Fruit fly (Drosophila melanogaster) whole organism, prepupa: ENCODE results near the gene CG2217.

Experiments
- CG10631 ChIP-seq: fragments of 200-800 bp; sonication (Bioruptor generic); optimal IDR thresholded peaks from 2 replicates; lab custom pipeline; 2016; ENCODE audit warnings: missing biosample characterization, missing genetic modification characterization
- CG15336 ChIP-seq: fragments of 200-800 bp; sonication (Bioruptor generic); IDR thresholded peaks from 2 replicates; pipeline ENCODE4 v1.3.6; 2022; ENCODE audit warnings: missing biosample characterization, missing genetic modification characterization
- CG3919 ChIP-seq: fragments of 200-800 bp; sonication (Bioruptor generic); optimal IDR thresholded peaks from 3 replicates; lab custom pipeline; 2016; ENCODE audit warnings: missing biosample characterization, missing genetic modification characterization
- CG6792 ChIP-seq: fragments of 200-800 bp; sonication (Bioruptor generic); optimal IDR thresholded peaks from 3 replicates; lab custom pipeline; 2016; ENCODE audit warnings: missing biosample characterization, missing genetic modification characterization
- CG6854 ChIP-seq: fragments of 200-800 bp; sonication (Bioruptor generic); optimal IDR thresholded peaks from 2 replicates; lab custom pipeline; 2017; ENCODE audit warnings: missing biosample characterization, mild to moderate bottlenecking, missing genetic modification characterization
- CG9139 ChIP-seq: fragments of 200-800 bp; sonication (Bioruptor generic); optimal IDR thresholded peaks from 3 replicates; lab custom pipeline; 2017; ENCODE audit warnings: missing biosample characterization, mild to moderate bottlenecking, missing genetic modification characterization
- Eip78C ChIP-seq: fragments of 200-800 bp; sonication (Bioruptor generic); peaks from one replicate; lab custom pipeline; 2016; ENCODE audit warnings: missing biosample characterization, missing genetic modification characterization
- Hr39 ChIP-seq: fragments of 200-800 bp; sonication (Bioruptor generic); optimal IDR thresholded peaks from 2 replicates; lab custom pipeline; 2016; ENCODE audit warnings: missing biosample characterization, missing genetic modification characterization
- Met ChIP-seq: fragments of 200-800 bp; sonication (Bioruptor generic); optimal IDR thresholded peaks from 3 replicates; lab custom pipeline; 2016; ENCODE audit warnings: missing biosample characterization, missing genetic modification characterization
- OdsH ChIP-seq: fragments of 200-800 bp; sonication (Bioruptor generic); optimal IDR thresholded peaks from 3 replicates; lab custom pipeline; 2016; ENCODE audit warnings: missing biosample characterization, missing genetic modification characterization
- esn ChIP-seq: fragments of 200-800 bp; sonication (Bioruptor generic); optimal IDR thresholded peaks from 2 replicates; lab custom pipeline; 2016; ENCODE audit warnings: missing biosample characterization, mild to moderate bottlenecking, missing genetic modification characterization, moderate library complexity
- lz ChIP-seq: fragments of 200-800 bp; sonication (Bioruptor generic); optimal IDR thresholded peaks from 3 replicates; lab custom pipeline; 2016; ENCODE audit warnings: missing biosample characterization, missing genetic modification characterization
- svp ChIP-seq: fragments of 200-800 bp; sonication (Bioruptor generic); peaks from one replicate; lab custom pipeline; 2016; ENCODE audit warnings: missing biosample characterization, missing genetic modification characterization
- topi ChIP-seq: fragments of 200-800 bp; sonication (Bioruptor generic); optimal IDR thresholded peaks from 3 replicates; lab custom pipeline; 2016; ENCODE audit warnings: missing biosample characterization, missing genetic modification characterization

dm6 chr3R:30388215-30388871 lies 34.4 kb downstream of the CG2217 start:
- peak; percentile 93 for TF ChIP-seq CG6854
- TF ChIP-seq CG10631: peak; percentile 97
- peak; percentile 96 for TF ChIP-seq Met (GFP tag; lab: Kevin White, UChicago)
- TF ChIP-seq Eip78C (GFP tag; lab: Kevin White, UChicago): peak; percentile 99
- TF ChIP-seq Hr39 (GFP tag; lab: Kevin White, UChicago): peak; percentile 98
- TF ChIP-seq svp: peak; percentile 99
- TF ChIP-seq CG6792 (GFP tag; lab: Kevin White, UChicago): peak; percentile 98
- TF ChIP-seq topi (GFP tag; lab: Kevin White, UChicago): peak; percentile 98
- TF ChIP-seq CG9139: peak; percentile 89
- peak; percentile 84 for TF ChIP-seq CG15336 (GFP tag; lab: Robert Waterston, UW)
- TF ChIP-seq CG3919 (GFP tag; lab: Kevin White, UChicago): peak; percentile 97
- TF ChIP-seq esn (GFP tag; lab: Kevin White, UChicago): peak; percentile 99
- peak; percentile 96 for TF ChIP-seq OdsH (GFP tag; lab: Kevin White, UChicago)
- peak; percentile 98 for TF ChIP-seq lz (GFP tag; lab: Kevin White, UChicago)
